Worm (Caenorhabditis elegans) whole organism, young adult: ENCODE measurements around the gene set-24.
A peak's percentile ranks its signal among the peaks of the same experiment; 100 is the strongest.

ENCODE experiments used
- B0035.1 ChIP-seq: sonication (generic microtip); optimal IDR thresholded peaks from 2 replicates; lab custom pipeline; 2016; ENCODE audit warnings: missing genetic modification characterization, mild to moderate bottlenecking, missing compliant biosample characterization, missing genotype, missing genetic modification reagents
- C17E4.6 ChIP-seq: fragments of 200-800 bp; sonication (Bioruptor generic); IDR thresholded peaks from 2 replicates; pipeline ENCODE4 v1.3.6; 2022; ENCODE audit warnings: missing genetic modification reagents, missing genetic modification characterization, missing compliant biosample characterization
- F33H1.4 ChIP-seq: fragments of 200-800 bp; sonication (Bioruptor generic); IDR thresholded peaks from 2 replicates; pipeline ENCODE4 v1.3.6; 2022; ENCODE audit warnings: missing genetic modification reagents, missing genetic modification characterization, missing compliant biosample characterization
- F39B2.1 ChIP-seq: fragments of 200-800 bp; sonication (Bioruptor generic); IDR thresholded peaks from 2 replicates; pipeline ENCODE4 v1.3.6; 2022; ENCODE audit warnings: missing genetic modification reagents, missing genetic modification characterization, missing compliant biosample characterization
- F52B5.7 ChIP-seq: sonication (generic microtip); optimal IDR thresholded peaks from 2 replicates; lab custom pipeline; 2016; ENCODE audit warnings: mild to moderate bottlenecking, missing genetic modification characterization, missing compliant biosample characterization
- F55B11.4 ChIP-seq: sonication (generic microtip); optimal IDR thresholded peaks from 2 replicates; lab custom pipeline; 2016; ENCODE audit warnings: missing compliant biosample characterization, missing genetic modification characterization, borderline replicate concordance; ENCODE audit not compliant: insufficient read depth
- K11D2.4 ChIP-seq: fragments of 200-800 bp; sonication (Bioruptor generic); IDR thresholded peaks from 2 replicates; pipeline ENCODE4 v1.3.6; 2022; ENCODE audit warnings: missing genetic modification reagents, missing genetic modification characterization, missing compliant biosample characterization
- T07F8.4 ChIP-seq: sonication (generic microtip); optimal IDR thresholded peaks from 2 replicates; lab custom pipeline; 2016; ENCODE audit warnings: mild to moderate bottlenecking, missing genetic modification characterization, moderate library complexity, missing compliant biosample characterization
- T26A5.8 ChIP-seq: sonication (generic microtip); optimal IDR thresholded peaks from 2 replicates; lab custom pipeline; 2016; ENCODE audit warnings: missing genetic modification characterization, missing compliant biosample characterization
- Y53G8AR.9 ChIP-seq: fragments of 200-800 bp; sonication (Bioruptor generic); conservative IDR thresholded peaks from 2 replicates; pipeline ENCODE4 v1.3.6; 2022; ENCODE audit warnings: missing genetic modification reagents, missing genetic modification characterization, missing compliant biosample characterization
- Y56A3A.18 ChIP-seq: fragments of 200-800 bp; sonication (Bioruptor generic); IDR thresholded peaks from 2 replicates; pipeline ENCODE4 v1.3.6; 2022; ENCODE audit warnings: missing genetic modification reagents, missing genetic modification characterization, missing compliant biosample characterization
- ZK185.1 ChIP-seq: sonication (generic microtip); optimal IDR thresholded peaks from 2 replicates; lab custom pipeline; 2016; ENCODE audit warnings: mild to moderate bottlenecking, missing genetic modification characterization, missing compliant biosample characterization; ENCODE audit not compliant: poor library complexity, severe bottlenecking
- aptf-2 ChIP-seq: fragments of 200-800 bp; sonication (Bioruptor generic); conservative IDR thresholded peaks from 2 replicates; pipeline ENCODE4 v1.3.6; 2022; ENCODE audit warnings: missing genetic modification reagents, missing genetic modification characterization, missing compliant biosample characterization
- aptf-3 ChIP-seq: fragments of 200-800 bp; sonication (Bioruptor generic); IDR thresholded peaks from 2 replicates; pipeline ENCODE4 v1.3.6; 2022; ENCODE audit warnings: missing genetic modification characterization, missing compliant biosample characterization
- atf-7 ChIP-seq: sonication (generic microtip); optimal IDR thresholded peaks from 2 replicates; lab custom pipeline; 2017; ENCODE audit warnings: mild to moderate bottlenecking, missing genetic modification characterization, missing compliant biosample characterization
- athp-1 ChIP-seq: sonication (generic microtip); optimal IDR thresholded peaks from 2 replicates; lab custom pipeline; 2017; ENCODE audit warnings: mild to moderate bottlenecking, missing genetic modification characterization, missing compliant biosample characterization
- attf-5 ChIP-seq: fragments of 200-800 bp; sonication (Bioruptor generic); optimal IDR thresholded peaks from 2 replicates; lab custom pipeline; 2018; ENCODE audit warnings: mild to moderate bottlenecking, missing genetic modification characterization, missing compliant biosample characterization
- attf-6 ChIP-seq: fragments of 200-800 bp; sonication (Bioruptor generic); IDR thresholded peaks from 2 replicates; pipeline ENCODE4 v1.3.6; 2022; ENCODE audit warnings: missing genetic modification reagents, missing genetic modification characterization, missing compliant biosample characterization
- dox-1 ChIP-seq: fragments of 200-800 bp; sonication (Bioruptor generic); IDR thresholded peaks from 2 replicates; pipeline ENCODE4 v1.3.6; 2022; ENCODE audit warnings: missing genetic modification reagents, missing genetic modification characterization, missing compliant biosample characterization
- egl-18 ChIP-seq: fragments of 200-800 bp; sonication (Bioruptor generic); IDR thresholded peaks from 2 replicates; pipeline ENCODE4 v1.3.6; 2022; ENCODE audit warnings: missing genetic modification reagents, missing genetic modification characterization, missing compliant biosample characterization
- ekl-4 ChIP-seq: fragments of 200-800 bp; sonication (Bioruptor generic); IDR thresholded peaks from 2 replicates; pipeline ENCODE4 v1.3.6; 2022; ENCODE audit warnings: missing genetic modification reagents, missing genetic modification characterization, missing compliant biosample characterization
- ets-4 ChIP-seq: fragments of 200-800 bp; sonication (Bioruptor generic); optimal IDR thresholded peaks from 2 replicates; lab custom pipeline; 2018; ENCODE audit warnings: mild to moderate bottlenecking, missing genetic modification characterization, missing compliant biosample characterization
- hlh-26 ChIP-seq: fragments of 200-800 bp; sonication (Bioruptor generic); conservative IDR thresholded peaks from 2 replicates; pipeline ENCODE4 v1.3.6; 2022; ENCODE audit warnings: missing genetic modification reagents, missing genetic modification characterization, missing compliant biosample characterization
- hrde-1 ChIP-seq: sonication (generic microtip); optimal IDR thresholded peaks from 2 replicates; lab custom pipeline; 2016; ENCODE audit warnings: missing genetic modification characterization, mild to moderate bottlenecking, missing compliant biosample characterization, moderate library complexity, missing genotype, missing genetic modification reagents, borderline replicate concordance
- hsf-1 ChIP-seq: fragments of 200-800 bp; sonication (Bioruptor generic); IDR thresholded peaks from 2 replicates; pipeline ENCODE4 v1.3.6; 2022; ENCODE audit warnings: missing genetic modification reagents, missing genetic modification characterization, missing compliant biosample characterization
- let-526 ChIP-seq: fragments of 200-800 bp; sonication (Bioruptor generic); IDR thresholded peaks from 2 replicates; pipeline ENCODE4 v1.3.6; 2022; ENCODE audit warnings: missing genetic modification reagents, missing genetic modification characterization, missing compliant biosample characterization
- let-607 ChIP-seq, 2 experiments: fragments of 200-800 bp in 1 of 2; sonication (Bioruptor generic) in 1 of 2; sonication (generic microtip) in 1 of 2; optimal IDR thresholded peaks; 2 replicates each; lab custom pipeline; 2016 to 2018; ENCODE audit warnings: mild to moderate bottlenecking in 2 of 2, missing compliant biosample characterization in 2 of 2, missing genetic modification characterization in 2 of 2, moderate library complexity in 2 of 2, missing genotype in 1 of 2
- lin-40 ChIP-seq: sonication (generic microtip); optimal IDR thresholded peaks from 2 replicates; lab custom pipeline; 2016; ENCODE audit warnings: missing genetic modification characterization, mild to moderate bottlenecking, missing compliant biosample characterization, missing genotype, missing genetic modification reagents
- madf-10 ChIP-seq: sonication (generic microtip); optimal IDR thresholded peaks from 2 replicates; lab custom pipeline; 2016; ENCODE audit warnings: mild to moderate bottlenecking, missing genetic modification characterization, missing compliant biosample characterization
- madf-6 ChIP-seq: fragments of 200-800 bp; sonication (Bioruptor generic); IDR thresholded peaks from 2 replicates; pipeline ENCODE4 v1.3.6; 2022; ENCODE audit warnings: missing genetic modification reagents, missing genetic modification characterization, missing compliant biosample characterization
- madf-8 ChIP-seq: fragments of 200-800 bp; sonication (Bioruptor generic); conservative IDR thresholded peaks from 2 replicates; pipeline ENCODE4 v1.3.6; 2022; ENCODE audit warnings: missing genetic modification reagents, missing genetic modification characterization, missing compliant biosample characterization
- mcd-1 ChIP-seq: fragments of 200-800 bp; sonication (Bioruptor generic); IDR thresholded peaks from 2 replicates; pipeline ENCODE4 v1.3.6; 2022; ENCODE audit warnings: missing genetic modification reagents, missing genetic modification characterization, missing compliant biosample characterization
- nfya-1 ChIP-seq: sonication (generic microtip); optimal IDR thresholded peaks from 2 replicates; lab custom pipeline; 2017; ENCODE audit warnings: antibody characterized with exemption, missing compliant biosample characterization, missing genetic modification characterization, borderline replicate concordance; ENCODE audit not compliant: insufficient read depth
- nfya-2 ChIP-seq: fragments of 200-800 bp; sonication (Bioruptor generic); IDR thresholded peaks from 2 replicates; pipeline ENCODE4 v1.3.6; 2022; ENCODE audit warnings: missing genetic modification reagents, missing genetic modification characterization, missing compliant biosample characterization
- pbrm-1 ChIP-seq: fragments of 200-800 bp; sonication (Bioruptor generic); IDR thresholded peaks from 2 replicates; pipeline ENCODE4 v1.3.6; 2022; ENCODE audit warnings: missing genetic modification reagents, missing genetic modification characterization, missing compliant biosample characterization
- repo-1 ChIP-seq: sonication (generic microtip); optimal IDR thresholded peaks from 2 replicates; lab custom pipeline; 2017; ENCODE audit warnings: mild to moderate bottlenecking, missing genetic modification characterization, missing compliant biosample characterization
- sdz-38 ChIP-seq: sonication (generic microtip); optimal IDR thresholded peaks from 2 replicates; lab custom pipeline; 2016; ENCODE audit warnings: missing genotype, missing genetic modification characterization, missing compliant biosample characterization
- somi-1 ChIP-seq: fragments of 200-800 bp; sonication (Bioruptor generic); optimal IDR thresholded peaks from 2 replicates; lab custom pipeline; 2018; ENCODE audit warnings: mild to moderate bottlenecking, missing genetic modification characterization, missing compliant biosample characterization
- ztf-18 ChIP-seq: sonication (generic microtip); optimal IDR thresholded peaks from 2 replicates; lab custom pipeline; 2016; ENCODE audit warnings: missing genotype, mild to moderate bottlenecking, missing genetic modification characterization, missing compliant biosample characterization
- ztf-26 ChIP-seq: sonication (generic microtip); optimal IDR thresholded peaks from 2 replicates; lab custom pipeline; 2017; ENCODE audit warnings: missing genetic modification characterization, missing compliant biosample characterization
- ztf-28 ChIP-seq: fragments of 200-800 bp; sonication (Bioruptor generic); IDR thresholded peaks from 2 replicates; pipeline ENCODE4 v1.3.6; 2022; ENCODE audit warnings: missing genetic modification reagents, missing genetic modification characterization, missing compliant biosample characterization

The set-24 gene

DNA sequence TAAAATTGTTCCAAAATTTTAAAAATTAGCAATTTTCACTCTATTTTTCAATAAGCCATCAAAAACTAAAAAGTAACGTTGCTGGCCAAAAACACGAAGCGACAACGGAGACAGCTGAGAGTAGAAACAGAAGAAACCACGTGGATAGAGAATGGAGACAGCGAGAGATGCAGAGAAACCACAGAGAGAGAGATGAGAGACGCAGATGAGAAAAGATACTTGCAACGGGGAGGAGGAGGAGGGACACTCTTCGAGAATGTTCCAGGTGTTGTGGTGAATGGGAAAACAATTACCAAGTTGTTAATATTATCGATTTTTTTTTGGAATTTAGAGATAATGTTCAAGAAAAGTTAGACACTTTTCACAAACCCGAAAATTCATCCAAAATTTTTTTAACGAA is 28.4 kb downstream of the set-24 start (continued):
- TF ChIP-seq nfya-2 = no peak
- TF ChIP-seq mcd-1 (GFP tag; lab: Robert Waterston, UW) = peak; percentile 89
- TF ChIP-seq aptf-2 = no peak
- no peak for TF ChIP-seq F52B5.7 (tag; lab: Kevin White, UChicago)
- peak; percentile 88 for TF ChIP-seq somi-1 (GFP tag; lab: Kevin White, UChicago)
- TF ChIP-seq hsf-1 (GFP tag; lab: Robert Waterston, UW) = peak; percentile 99
- peak; percentile 94 for TF ChIP-seq attf-5 (GFP tag; lab: Kevin White, UChicago)
- no peak for TF ChIP-seq nfya-1 (tag; lab: Kevin White, UChicago)
- peak; percentile 34; the same call in 1 of the 2 replicates for TF ChIP-seq madf-6 (GFP tag; lab: Robert Waterston, UW)
- TF ChIP-seq pbrm-1 (GFP tag; lab: Robert Waterston, UW) = peak; percentile 94
- TF ChIP-seq sdz-38 = no peak
- peak; percentile 77 for TF ChIP-seq athp-1
- TF ChIP-seq aptf-3 (GFP tag; lab: Robert Waterston, UW) = no peak
- TF ChIP-seq let-526 (GFP tag; lab: Robert Waterston, UW) = peak; percentile 77
- peak; percentile 48 for TF ChIP-seq B0035.1
- no peak for TF ChIP-seq F39B2.1 (GFP tag; lab: Robert Waterston, UW)
- no peak for TF ChIP-seq hrde-1 (tag; lab: Kevin White, UChicago)
- TF ChIP-seq ztf-28 (GFP tag; lab: Robert Waterston, UW) = no peak
- no peak; the same call in 1 of the 2 replicates for TF ChIP-seq dox-1 (GFP tag; lab: Robert Waterston, UW)
- peak; percentile 79 to 92 for TF ChIP-seq let-607 (tag; optimal IDR thresholded peaks at IDR 0.05; lab: Kevin White, UChicago)
- peak; percentile 88 for TF ChIP-seq atf-7 (tag; lab: Kevin White, UChicago)
- TF ChIP-seq Y56A3A.18 (GFP tag; lab: Robert Waterston, UW) = peak; percentile 30; the same call in 1 of the 2 replicates
- no peak for TF ChIP-seq attf-6 (GFP tag; lab: Robert Waterston, UW)
- peak; percentile 76 for TF ChIP-seq Y53G8AR.9
- TF ChIP-seq K11D2.4 = peak; percentile 93
- TF ChIP-seq egl-18 (GFP tag; lab: Robert Waterston, UW) = 0 out of 2 replicates have a peak, but pooled peaks have one; percentile 17
- TF ChIP-seq ztf-26 (tag; lab: Kevin White, UChicago) = peak; percentile 91
- TF ChIP-seq ekl-4 = peak; percentile 95
- TF ChIP-seq hlh-26 = no peak
- TF ChIP-seq F33H1.4 = peak; percentile 33; the same call in 1 of the 2 replicates
- TF ChIP-seq ZK185.1 (tag; lab: Kevin White, UChicago) = peak; percentile 67
- TF ChIP-seq madf-10 = peak; percentile 75
- TF ChIP-seq T26A5.8 = no peak
- peak; percentile 96 for TF ChIP-seq lin-40 (tag; lab: Kevin White, UChicago)
- no peak for TF ChIP-seq F55B11.4 (tag; lab: Kevin White, UChicago)
- TF ChIP-seq ets-4 (GFP tag; lab: Kevin White, UChicago) = no peak
- peak; percentile 45 for TF ChIP-seq ztf-18
- no peak for TF ChIP-seq madf-8 (GFP tag; lab: Robert Waterston, UW)
- TF ChIP-seq C17E4.6 (GFP tag; lab: Robert Waterston, UW) = 0 out of 2 replicates have a peak, but pooled peaks have one; percentile 16
- peak; percentile 70 for TF ChIP-seq repo-1 (tag; lab: Kevin White, UChicago)
- TF ChIP-seq T07F8.4 (tag; lab: Kevin White, UChicago) = peak; percentile 8
- TF ChIP-seq, all 124 proteins: peak for 59
